Worm (Caenorhabditis elegans): Measurements from ENCODE around the gene srj-52.
A peak's percentile ranks its signal among the peaks of the same experiment; 100 is the strongest.

srj-52 gene

ce11 chrV:736171-736570 is 40.4 kb upstream of the srj-52 start, which contains the start of gene srj-25:
TSS of gene srj-25 (minus strand) at chrV:736271.
- TF ChIP-seq mep-1 (tag; optimal IDR thresholded peaks at IDR 0.05) (no peak), dpl-1 (GFP tag; optimal IDR thresholded peaks at IDR 0.05) (no peak), madf-5 (GFP tag; IDR thresholded peaks at IDR 0.05) (no peak), set-16 (GFP tag; IDR thresholded peaks at IDR 0.05) (no peak), rbr-2 (tag; optimal IDR thresholded peaks at IDR 0.05) (no peak), tra-1 (GFP tag; IDR thresholded peaks at IDR 0.05) (no peak), attf-4 (tag; optimal IDR thresholded peaks at IDR 0.05) (no peak)

DNA sequence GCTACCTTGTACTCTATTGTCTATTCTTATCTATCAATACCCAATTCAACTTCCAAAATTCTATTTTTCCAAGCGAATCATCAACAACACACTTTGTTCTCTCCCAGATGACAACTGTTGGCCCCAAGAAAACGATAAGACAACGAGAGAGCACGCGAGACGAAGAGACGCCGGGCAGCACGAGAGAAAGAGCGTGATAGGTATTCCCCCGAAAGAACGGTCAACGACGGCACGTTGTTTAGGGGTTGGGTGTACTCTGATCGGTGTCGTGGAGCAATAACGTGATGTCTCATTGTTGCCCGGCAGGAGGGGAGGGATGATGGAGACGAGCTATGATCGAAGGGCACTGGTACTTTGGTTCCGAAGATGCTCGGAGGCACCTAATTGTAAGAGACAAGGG is 35.5 kb upstream of the srj-52 start:
- TF ChIP-seq ceh-28 (tag; optimal IDR thresholded peaks at IDR 0.05) (no peak), nhr-76 (tag; optimal IDR thresholded peaks at IDR 0.05) (no peak), nhr-102 (tag; optimal IDR thresholded peaks at IDR 0.05) (peak; percentile 93), daf-8 (GFP tag; IDR thresholded peaks at IDR 0.05) (no peak), lin-13 (GFP tag; optimal IDR thresholded peaks at IDR 0.05) (no peak), Y105C5A.15 (GFP tag; IDR thresholded peaks at IDR 0.05) (no peak), ctbp-1 (GFP tag; IDR thresholded peaks at IDR 0.05) (peak; percentile 65; the same call in 1 of the 2 replicates), ZK546.5 (tag; optimal IDR thresholded peaks at IDR 0.05) (no peak), daf-19 (GFP tag; conservative IDR thresholded peaks at IDR 0.05) (no peak), cey-2 (tag; optimal IDR thresholded peaks at IDR 0.05; ENCODE audit: borderline replicate concordance, insufficient read depth) (no peak), mes-2 (tag; optimal IDR thresholded peaks at IDR 0.05; ENCODE audit: poor library complexity, severe bottlenecking) (peak; percentile 71), gei-8 (GFP tag; optimal IDR thresholded peaks at IDR 0.05) (peak; percentile 88), lsy-2 (tag; optimal IDR thresholded peaks at IDR 0.05) (peak; percentile 71 to 78), ztf-7 (tag; optimal IDR thresholded peaks at IDR 0.05) (no peak), lin-39 (tag; optimal IDR thresholded peaks at IDR 0.05) (no peak), F10B5.3 (tag; optimal IDR thresholded peaks at IDR 0.05) (no peak), lin-1 (GFP tag; IDR thresholded peaks at IDR 0.05) (peak; percentile 80), dve-1 (tag; optimal IDR thresholded peaks at IDR 0.05; ENCODE audit: insufficient read depth) (peak; percentile 97), hif-1 (tag; optimal IDR thresholded peaks at IDR 0.05) (peak; percentile 63 to 88), snpc-1.2 (GFP tag; IDR thresholded peaks at IDR 0.05) (no peak), ceh-32 (tag; optimal IDR thresholded peaks at IDR 0.05; ENCODE audit: poor library complexity) (no peak), ZK337.2 (GFP tag; IDR thresholded peaks at IDR 0.05) (no peak), nhr-11 (tag; optimal IDR thresholded peaks at IDR 0.05) (peak; percentile 96), R02D3.7 (tag; optimal IDR thresholded peaks at IDR 0.05) (no peak), snpc-4 (tag; optimal IDR thresholded peaks at IDR 0.05) (no peak), nhr-25 (tag; optimal IDR thresholded peaks at IDR 0.05; ENCODE audit: borderline replicate concordance, insufficient read depth) (no peak), tag-97 (GFP tag; IDR thresholded peaks at IDR 0.05) (no peak), zfp-2 (tag; optimal IDR thresholded peaks at IDR 0.05) (no peak), lir-3 (tag; optimal IDR thresholded peaks at IDR 0.05) (no peak), spr-1 (tag; optimal IDR thresholded peaks at IDR 0.05) (peak; percentile 56), unc-39 (tag; optimal IDR thresholded peaks at IDR 0.05) (no peak), zag-1 (tag; optimal IDR thresholded peaks at IDR 0.05) (no peak), rbr-2 (tag; optimal IDR thresholded peaks at IDR 0.05) (peak; percentile 35), saeg-2 (GFP tag; IDR thresholded peaks at IDR 0.05) (peak; percentile 79), zfp-3 (GFP tag; conservative IDR thresholded peaks at IDR 0.05) (peak; percentile 88), fkh-10 (GFP tag; optimal IDR thresholded peaks at IDR 0.05) (no peak), egl-27 (tag; optimal IDR thresholded peaks at IDR 0.05) (no peak), mep-1 (tag; optimal IDR thresholded peaks at IDR 0.05) (peak; percentile 79), ama-1 (optimal IDR thresholded peaks at IDR 0.05) (no peak), dpl-1 (GFP tag; optimal IDR thresholded peaks at IDR 0.05) (peak; percentile 2), madf-9 (GFP tag; conservative IDR thresholded peaks at IDR 0.05) (peak; percentile 34; the same call in 1 of the 2 replicates), F44E2.7 (GFP tag; IDR thresholded peaks at IDR 0.05) (no peak), dmd-6 (GFP tag; IDR thresholded peaks at IDR 0.05) (peak; percentile 98), unc-62 (GFP tag; optimal IDR thresholded peaks at IDR 0.05 in 1 of 2) (peak; percentile 76 to 98), unc-62 (tag; optimal IDR thresholded peaks at IDR 0.05) (peak; percentile 8), lim-7 (GFP tag; IDR thresholded peaks at IDR 0.05) (no peak)

Measured in whole organism, L4 larva.